Worm (Caenorhabditis elegans) whole organism, L3 larva: ENCODE measurements around the gene K11H12.11.

Source experiments
- aly-2 ChIP-seq: fragments of 150-350 bp; optimal IDR thresholded peaks from 2 replicates; lab custom pipeline; 2014; ENCODE audit warnings: missing biosample characterization, missing genetic modification characterization
- ama-1 ChIP-seq: fragments of 150-350 bp; optimal IDR thresholded peaks from 2 replicates; lab custom pipeline; 2018
- ceh-28 ChIP-seq: fragments of 150-350 bp; optimal IDR thresholded peaks from 2 replicates; lab custom pipeline; 2014; ENCODE audit warnings: missing biosample characterization, missing genetic modification reagents, missing genetic modification characterization
- egl-5 ChIP-seq: fragments of 150-350 bp; optimal IDR thresholded peaks from 2 replicates; lab custom pipeline; 2017; ENCODE audit warnings: missing biosample characterization, missing genetic modification reagents, missing genetic modification characterization, inconsistent platforms
- mdl-1 ChIP-seq: fragments of 150-350 bp; optimal IDR thresholded peaks from 2 replicates; lab custom pipeline; 2014; ENCODE audit warnings: missing biosample characterization, missing genetic modification characterization
- nfya-1 ChIP-seq: sonication (generic microtip); optimal IDR thresholded peaks from 2 replicates; lab custom pipeline; 2017; ENCODE audit warnings: missing genetic modification characterization, mild to moderate bottlenecking, missing compliant biosample characterization, antibody characterized with exemption, moderate library complexity; ENCODE audit not compliant: insufficient read depth
- nhr-11 ChIP-seq: fragments of 150-350 bp; optimal IDR thresholded peaks from 2 replicates; lab custom pipeline; 2014; ENCODE audit warnings: missing biosample characterization, missing genetic modification characterization
- nhr-237 ChIP-seq: fragments of 150-350 bp; optimal IDR thresholded peaks from 2 replicates; lab custom pipeline; 2014; ENCODE audit warnings: missing biosample characterization, missing genetic modification characterization
- skn-1 ChIP-seq: fragments of 150-350 bp; optimal IDR thresholded peaks from 2 replicates; lab custom pipeline; 2014; ENCODE audit warnings: missing biosample characterization, missing genetic modification characterization
- snpc-4 ChIP-seq: fragments of 150-350 bp; optimal IDR thresholded peaks from 2 replicates; lab custom pipeline; 2014; ENCODE audit warnings: missing biosample characterization, missing genetic modification characterization
- unc-62 ChIP-seq: fragments of 150-350 bp; sonication (generic microtip); optimal IDR thresholded peaks from 4 replicates; lab custom pipeline; 2014; ENCODE audit warnings: missing biosample characterization, missing genetic modification reagents, missing genetic modification characterization
- ztf-4 ChIP-seq: fragments of 150-350 bp; optimal IDR thresholded peaks from 2 replicates; lab custom pipeline; 2014; ENCODE audit warnings: missing biosample characterization, missing genetic modification characterization

DNA sequence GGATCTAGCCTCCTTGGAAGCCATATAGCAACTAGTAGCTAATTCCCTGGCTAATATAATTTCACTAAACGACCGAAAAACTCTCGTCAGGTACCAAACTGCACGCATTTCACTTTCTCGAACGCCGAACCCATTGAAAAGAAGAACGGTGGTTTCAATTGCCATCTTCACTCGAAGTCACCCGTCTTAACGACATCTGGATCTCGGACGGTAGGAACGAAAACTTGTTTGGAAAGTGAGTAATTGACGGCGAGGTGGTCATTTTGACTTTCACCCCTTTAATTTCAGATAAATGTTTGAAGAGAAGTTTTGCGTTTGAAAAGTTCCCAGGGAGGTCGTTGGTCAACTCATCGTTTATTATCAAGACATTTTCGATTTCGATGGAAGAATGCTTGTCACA is 14.4 kb upstream of the K11H12.11 start:
- TF ChIP-seq ama-1 (lab: Kevin White, UChicago), result no peak
- no peak for TF ChIP-seq egl-5 (tag; lab: Kevin White, UChicago)
- TF ChIP-seq unc-62 (GFP tag; lab: Kevin White, UChicago), result no peak
- no peak for TF ChIP-seq skn-1 (tag; lab: Kevin White, UChicago)
- no peak for TF ChIP-seq nfya-1
- no peak for TF ChIP-seq nhr-11 (tag; lab: Kevin White, UChicago)
- TF ChIP-seq snpc-4 (tag; lab: Kevin White, UChicago), result no peak
- TF ChIP-seq mdl-1, result no peak
- no peak for TF ChIP-seq aly-2 (tag; lab: Kevin White, UChicago)
- TF ChIP-seq nhr-237 (tag; lab: Kevin White, UChicago), result no peak
- TF ChIP-seq ztf-4, result no peak
- no peak for TF ChIP-seq ceh-28 (tag; lab: Kevin White, UChicago)
